Fruit fly (Drosophila melanogaster): ENCODE results near the gene temp.

The temp gene

DNA sequence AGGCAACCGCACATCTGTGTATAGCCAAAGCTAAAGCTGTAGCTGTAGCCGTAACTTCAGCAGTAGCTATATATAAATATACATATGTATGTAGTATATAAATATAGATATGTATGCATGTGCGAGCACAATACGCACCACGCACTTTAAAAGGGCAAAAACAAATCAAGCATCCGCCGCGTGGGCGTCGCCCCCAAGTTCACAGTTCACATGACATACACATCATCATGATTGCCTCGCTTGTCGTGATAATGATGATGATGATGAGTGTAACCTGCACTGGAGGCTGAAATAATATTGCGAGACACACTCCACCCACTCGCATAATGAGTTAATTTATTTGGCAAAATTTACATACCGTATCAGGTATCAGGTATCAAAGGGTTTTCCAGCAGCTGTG lies 28.7 kb upstream of the temp start:
- TF ChIP-seq psq (optimal IDR thresholded peaks at IDR 0.05) (no peak), ttk (optimal IDR thresholded peaks at IDR 0.05) (no peak), Sin3A (optimal IDR thresholded peaks at IDR 0.05) (no peak), Myc (optimal IDR thresholded peaks at IDR 0.05) (no peak), h (optimal IDR thresholded peaks at IDR 0.05) (no peak), insv (optimal IDR thresholded peaks at IDR 0.05) (no peak)

DNA sequence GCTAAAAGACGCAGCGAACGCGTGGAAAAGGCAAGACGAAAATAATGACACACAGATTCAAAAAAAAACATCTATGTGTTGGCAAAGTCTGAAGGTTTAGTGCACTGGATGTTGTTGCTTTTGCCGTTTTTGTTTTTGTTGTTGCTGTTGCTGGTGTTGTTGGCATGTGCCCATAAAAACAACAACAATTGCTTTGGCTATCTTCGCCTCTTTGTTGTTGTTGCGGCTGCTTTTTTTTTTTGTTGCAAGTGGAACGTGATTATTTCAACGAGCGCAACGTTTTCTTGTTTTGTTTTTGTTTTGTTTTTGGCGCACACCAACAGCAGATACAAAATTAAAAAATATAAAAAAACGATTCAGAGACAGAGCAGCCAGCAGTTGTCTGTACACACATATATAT lies 26.8 kb upstream of the temp start:
- TF ChIP-seq Sin3A (optimal IDR thresholded peaks at IDR 0.05) (no peak), psq (optimal IDR thresholded peaks at IDR 0.05) (no peak), h (optimal IDR thresholded peaks at IDR 0.05) (no peak), ttk (optimal IDR thresholded peaks at IDR 0.05) (no peak), insv (optimal IDR thresholded peaks at IDR 0.05) (no peak), Myc (optimal IDR thresholded peaks at IDR 0.05) (no peak)

DNA sequence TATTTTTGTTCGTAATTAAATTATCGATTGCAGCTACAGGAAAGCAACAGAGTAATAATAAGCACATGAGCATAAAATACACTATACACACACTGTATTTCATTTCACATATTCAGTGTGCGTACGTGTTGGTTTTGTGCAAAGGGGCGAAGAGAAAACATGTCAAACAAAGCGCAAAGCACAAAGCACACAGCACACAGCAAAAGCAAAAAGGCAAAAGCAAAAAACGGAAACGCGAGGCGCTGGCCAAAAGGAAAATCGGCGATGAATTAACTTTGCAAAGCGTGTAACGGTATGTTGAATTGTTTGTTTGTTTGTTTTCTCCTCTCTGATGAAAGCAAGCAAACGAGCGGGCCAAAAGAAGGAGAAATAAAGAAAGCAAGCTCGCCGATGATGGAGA lies 26.0 kb upstream of the temp start:
- TF ChIP-seq insv (optimal IDR thresholded peaks at IDR 0.05) (no peak), h (optimal IDR thresholded peaks at IDR 0.05) (no peak), Myc (optimal IDR thresholded peaks at IDR 0.05) (no peak), Sin3A (optimal IDR thresholded peaks at IDR 0.05) (no peak), psq (optimal IDR thresholded peaks at IDR 0.05) (no peak), ttk (optimal IDR thresholded peaks at IDR 0.05) (no peak)

DNA sequence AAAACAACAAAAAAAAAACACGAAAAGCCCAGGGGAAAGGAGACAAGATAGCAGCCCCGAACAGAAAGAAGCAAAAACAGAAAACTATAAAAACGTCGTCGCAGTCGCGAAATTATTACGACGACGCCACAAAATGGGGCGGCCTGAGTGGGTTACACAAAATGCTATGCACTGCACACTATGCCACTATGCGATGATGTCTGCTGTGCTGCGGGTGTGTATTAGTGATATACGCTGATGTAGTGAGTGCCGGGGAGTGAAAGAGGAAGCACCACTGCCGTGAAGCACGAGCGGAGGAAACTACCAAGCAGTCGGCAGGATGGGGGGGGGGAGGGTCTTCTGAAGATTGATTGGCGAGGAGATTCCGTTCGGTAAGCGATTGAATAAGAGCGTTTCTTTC lies 24.7 kb upstream of the temp start:
- TF ChIP-seq insv (optimal IDR thresholded peaks at IDR 0.05) (no peak), Myc (optimal IDR thresholded peaks at IDR 0.05) (no peak), Sin3A (optimal IDR thresholded peaks at IDR 0.05) (no peak), ttk (optimal IDR thresholded peaks at IDR 0.05) (no peak), psq (optimal IDR thresholded peaks at IDR 0.05) (no peak), h (optimal IDR thresholded peaks at IDR 0.05) (no peak)

DNA sequence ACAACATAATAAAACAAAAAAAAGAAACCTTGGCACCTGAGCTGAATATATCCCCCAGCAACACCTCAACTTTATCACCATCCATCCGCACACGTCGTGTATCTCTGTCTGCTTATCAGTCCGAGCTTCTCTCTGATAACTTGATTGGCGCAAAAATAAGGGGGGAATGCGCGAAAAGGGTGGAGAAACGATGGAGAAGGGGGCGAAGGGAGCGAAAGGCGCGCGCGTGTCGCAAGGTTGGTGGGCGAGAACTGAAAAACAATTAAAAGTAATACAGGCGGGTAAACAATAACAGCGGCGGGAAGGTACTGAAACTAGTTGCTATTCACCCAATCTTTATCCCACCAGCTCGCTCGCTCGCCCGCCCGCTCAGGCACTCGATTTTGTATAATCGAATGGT lies 23.9 kb upstream of the temp start:
- TF ChIP-seq Myc (optimal IDR thresholded peaks at IDR 0.05) (no peak), ttk (optimal IDR thresholded peaks at IDR 0.05) (no peak)

DNA sequence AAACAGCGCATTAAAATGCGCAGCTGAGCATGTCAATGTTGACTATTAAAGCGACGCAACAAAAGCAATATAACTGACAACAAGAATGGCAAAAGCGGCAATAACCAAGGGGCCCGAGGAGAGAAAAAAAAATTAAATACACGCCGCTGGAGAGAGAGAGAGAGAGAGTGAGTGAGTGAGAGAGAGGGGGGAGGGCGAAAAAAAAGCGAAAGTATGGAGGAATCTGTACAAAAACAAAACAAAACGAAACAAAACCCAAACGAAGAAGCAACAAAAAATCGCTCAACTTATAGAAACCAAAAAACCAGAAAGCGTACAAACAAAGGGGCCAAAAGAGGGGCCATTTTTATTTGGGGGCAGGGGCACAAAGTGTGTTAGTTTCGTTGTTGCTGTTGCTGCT lies 21.2 kb upstream of the temp start:
- no peak for TF ChIP-seq h (optimal IDR thresholded peaks at IDR 0.05)
- TF ChIP-seq Sin3A (optimal IDR thresholded peaks at IDR 0.05), result no peak
- TF ChIP-seq Myc (optimal IDR thresholded peaks at IDR 0.05), result no peak
- no peak for TF ChIP-seq ttk (optimal IDR thresholded peaks at IDR 0.05)
- TF ChIP-seq psq (optimal IDR thresholded peaks at IDR 0.05), result no peak
- no peak for TF ChIP-seq insv (optimal IDR thresholded peaks at IDR 0.05)

DNA sequence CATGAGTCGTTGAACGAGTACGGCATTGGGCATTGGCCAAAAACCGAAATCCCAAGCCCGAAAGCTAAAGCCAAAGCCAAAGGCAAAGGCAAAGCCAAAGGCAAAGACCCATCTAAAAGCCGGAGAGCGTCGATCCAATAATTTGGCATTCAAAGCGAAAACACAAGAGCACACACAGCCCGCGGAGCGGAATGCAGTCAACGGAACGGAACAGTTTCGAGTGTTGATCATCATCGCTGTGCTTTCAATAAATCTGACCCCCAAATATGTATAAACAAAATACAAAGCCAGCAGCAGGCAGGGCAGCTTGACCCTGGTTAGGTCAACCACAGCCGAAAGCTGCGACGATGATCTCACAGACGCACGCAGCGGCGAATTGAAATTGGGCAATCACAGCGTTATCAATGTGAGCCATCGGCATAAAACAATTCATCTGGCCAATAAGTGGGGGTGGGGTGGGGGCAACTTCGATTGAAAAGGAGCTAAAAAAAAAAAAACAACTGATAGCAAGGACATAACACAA lies 16.5 kb upstream of the temp start:
- TF ChIP-seq h (optimal IDR thresholded peaks at IDR 0.05) (no peak), insv (optimal IDR thresholded peaks at IDR 0.05) (no peak), ttk (optimal IDR thresholded peaks at IDR 0.05) (no peak), Sin3A (optimal IDR thresholded peaks at IDR 0.05) (no peak), Myc (optimal IDR thresholded peaks at IDR 0.05) (no peak), psq (optimal IDR thresholded peaks at IDR 0.05) (no peak)

DNA sequence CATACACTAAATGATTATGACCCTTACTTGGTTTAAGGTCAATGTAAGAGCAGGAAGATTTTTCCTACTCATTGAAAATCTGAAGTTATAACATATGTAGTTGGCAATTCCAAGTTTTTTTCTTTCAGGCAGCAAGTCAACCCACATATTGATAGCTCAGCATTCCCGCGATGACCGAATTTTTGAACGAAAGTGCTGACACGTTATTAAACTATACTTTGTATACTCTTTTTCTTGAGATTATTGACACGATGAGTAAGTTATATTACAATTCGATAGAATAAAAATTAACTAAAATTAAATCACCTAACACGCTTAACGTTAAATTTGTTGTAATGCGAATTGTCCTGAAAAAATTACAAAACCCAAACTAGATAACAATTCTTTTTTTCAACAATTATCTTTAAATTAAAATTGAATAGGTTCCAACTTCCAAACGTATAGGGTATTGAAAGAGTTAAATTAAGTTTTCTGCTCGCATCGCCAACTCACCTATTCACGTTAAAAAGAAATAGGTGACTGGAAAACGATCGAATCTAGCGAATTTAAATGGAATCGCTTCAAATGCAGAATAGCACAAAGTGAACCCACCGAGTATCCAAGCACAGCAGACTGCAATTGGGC lies 13.0 kb upstream of the temp start, which contains the start of gene Vml:
TSS of gene Vml (plus strand) at position 574 of the 624 bp plus-strand sequence.
- no peak for TF ChIP-seq Myc (optimal IDR thresholded peaks at IDR 0.05)
- no peak for TF ChIP-seq h (optimal IDR thresholded peaks at IDR 0.05)
- TF ChIP-seq psq (optimal IDR thresholded peaks at IDR 0.05), result no peak
- no peak for TF ChIP-seq insv (optimal IDR thresholded peaks at IDR 0.05)
- no peak for TF ChIP-seq ttk (optimal IDR thresholded peaks at IDR 0.05)
- TF ChIP-seq Sin3A (optimal IDR thresholded peaks at IDR 0.05), result no peak

DNA sequence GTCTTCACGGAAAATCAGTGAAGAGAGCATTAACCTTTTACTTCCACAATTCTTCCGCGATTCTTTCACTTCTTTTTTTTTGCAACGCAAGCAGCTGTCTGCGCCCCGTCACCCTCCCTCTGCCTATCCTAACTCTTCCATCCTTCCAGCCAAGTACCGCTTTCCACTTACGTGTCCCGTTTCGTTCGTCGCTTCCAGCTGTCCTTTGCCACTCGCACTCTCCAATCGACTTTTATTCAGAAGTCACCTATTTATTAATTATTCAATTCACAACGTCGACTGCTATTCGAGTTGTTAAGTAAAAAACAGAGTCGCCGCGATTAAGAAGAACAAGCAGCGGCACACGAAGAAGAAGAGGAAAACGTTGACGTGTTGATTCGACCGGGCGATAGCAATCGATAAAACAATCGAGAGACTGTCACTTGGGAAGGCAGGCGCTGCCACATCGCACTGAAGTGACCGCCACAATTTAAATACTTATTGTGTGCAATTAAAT lies 12.4 kb upstream of the temp start, which contains the start of gene Grp170:
TSS of gene Grp170 (minus strand) at position 365 of the 496 bp plus-strand sequence.
- TF ChIP-seq insv (optimal IDR thresholded peaks at IDR 0.05) (no peak), Sin3A (optimal IDR thresholded peaks at IDR 0.05) (no peak), psq (optimal IDR thresholded peaks at IDR 0.05) (no peak), ttk (optimal IDR thresholded peaks at IDR 0.05) (no peak), Myc (optimal IDR thresholded peaks at IDR 0.05) (no peak), h (optimal IDR thresholded peaks at IDR 0.05) (no peak)

DNA sequence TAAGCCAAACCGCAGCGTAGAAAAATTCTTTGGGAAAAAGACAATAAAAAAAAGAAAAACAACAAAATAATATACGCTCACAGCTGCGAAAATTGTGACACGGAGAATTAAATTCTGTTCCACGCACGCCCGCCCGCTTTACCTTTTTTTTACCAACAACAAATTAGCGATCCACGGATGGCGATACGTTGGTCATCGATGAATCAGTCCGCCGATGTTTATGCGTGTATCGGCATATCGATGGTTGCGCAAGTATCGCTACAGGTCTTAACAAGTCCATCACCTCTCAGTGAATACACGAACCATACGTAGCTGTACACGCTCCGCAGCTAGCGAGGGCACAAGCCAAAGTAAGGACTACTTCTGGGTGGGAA lies 8.2 kb upstream of the temp start, which contains the start of gene CG2924:
TSS of gene CG2924 (minus strand) at position 205 of the 374 bp plus-strand sequence.
- TF ChIP-seq Myc (optimal IDR thresholded peaks at IDR 0.05), result no peak
- TF ChIP-seq psq (optimal IDR thresholded peaks at IDR 0.05), result no peak
- no peak for TF ChIP-seq insv (optimal IDR thresholded peaks at IDR 0.05)
- no peak for TF ChIP-seq Sin3A (optimal IDR thresholded peaks at IDR 0.05)
- no peak for TF ChIP-seq ttk (optimal IDR thresholded peaks at IDR 0.05)
- TF ChIP-seq h (optimal IDR thresholded peaks at IDR 0.05), result no peak

DNA sequence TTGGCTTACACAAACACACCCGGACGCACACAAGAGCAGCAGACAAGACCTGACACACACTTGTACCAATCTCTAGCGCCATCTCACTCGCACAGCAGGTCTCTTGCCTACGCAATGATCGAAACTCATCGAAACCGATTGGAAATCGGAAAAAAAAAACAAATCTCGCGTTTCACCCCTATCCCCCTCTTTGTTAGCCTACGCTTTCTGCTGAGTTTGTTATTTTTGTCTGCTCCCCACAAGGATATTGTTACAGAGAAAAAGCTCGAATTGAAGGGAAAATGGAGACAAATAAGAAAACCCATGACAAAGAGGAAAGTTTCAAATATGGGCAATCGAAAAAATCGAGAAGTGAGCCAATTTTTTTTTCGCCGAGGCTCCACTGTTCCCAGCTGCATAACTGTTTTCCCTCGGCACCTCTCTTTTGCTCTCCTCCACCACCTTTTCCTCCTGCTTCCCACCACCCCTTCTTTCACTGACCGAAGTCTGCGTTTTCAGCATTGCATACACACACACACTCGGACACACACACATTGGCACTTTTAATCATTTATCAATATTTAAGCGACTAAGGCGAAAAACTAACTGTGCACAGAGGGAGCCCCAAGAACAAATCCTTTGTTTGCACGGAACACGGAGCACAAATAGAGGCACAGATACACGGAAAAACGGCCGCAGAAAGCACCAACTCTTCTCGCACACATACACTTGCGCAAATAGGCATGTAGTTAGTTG lies 7.7 kb upstream of the temp start:
- no peak for TF ChIP-seq Myc (optimal IDR thresholded peaks at IDR 0.05)
- no peak for TF ChIP-seq ttk (optimal IDR thresholded peaks at IDR 0.05)
- no peak for TF ChIP-seq h (optimal IDR thresholded peaks at IDR 0.05)
- no peak for TF ChIP-seq insv (optimal IDR thresholded peaks at IDR 0.05)
- no peak for TF ChIP-seq psq (optimal IDR thresholded peaks at IDR 0.05)
- TF ChIP-seq Sin3A (optimal IDR thresholded peaks at IDR 0.05), result no peak

DNA sequence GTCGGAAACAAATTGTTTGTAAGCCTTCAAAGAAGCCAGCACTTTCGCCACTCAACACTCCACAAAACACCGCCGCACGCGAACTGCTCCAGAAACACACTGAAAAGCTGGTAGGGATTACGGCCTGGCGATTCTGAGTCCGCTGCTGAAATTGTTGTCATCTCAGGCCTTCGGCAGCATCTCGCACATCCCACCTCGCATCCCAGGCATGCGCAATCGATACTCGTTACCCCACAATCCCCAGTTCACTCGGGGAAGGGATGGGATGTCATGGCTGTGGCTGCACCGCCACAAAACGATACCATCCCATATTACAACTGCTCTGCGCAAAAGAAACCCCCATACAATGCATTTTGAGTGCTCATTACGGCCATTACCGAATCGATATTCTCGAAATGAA lies 2.6 kb downstream of the temp start, which contains the start of gene CG3078:
TSS of gene CG3078 (minus strand) at position 101 of the 400 bp plus-strand sequence.
- TF ChIP-seq Myc (optimal IDR thresholded peaks at IDR 0.05), result no peak
- no peak for TF ChIP-seq insv (optimal IDR thresholded peaks at IDR 0.05)
- no peak for TF ChIP-seq Sin3A (optimal IDR thresholded peaks at IDR 0.05)
- no peak for TF ChIP-seq h (optimal IDR thresholded peaks at IDR 0.05)

Data from Kc167 (cell line).